Worm (Caenorhabditis elegans) whole organism, L3 larva: ENCODE results near the gene F35E8.10.
A peak's percentile ranks its signal among the peaks of the same experiment; 100 is the strongest.

ENCODE experiments used
- aly-2 ChIP-seq: fragments of 150-350 bp; optimal IDR thresholded peaks from 2 replicates; lab custom pipeline; 2014; ENCODE audit warnings: missing biosample characterization, missing genetic modification characterization
- ama-1 ChIP-seq: fragments of 150-350 bp; optimal IDR thresholded peaks from 2 replicates; lab custom pipeline; 2018
- ceh-16 ChIP-seq: sonication (generic microtip); optimal IDR thresholded peaks from 2 replicates; lab custom pipeline; 2017; ENCODE audit warnings: missing biosample characterization, missing genetic modification characterization
- daf-12 ChIP-seq: fragments of 150-350 bp; optimal IDR thresholded peaks from 2 replicates; lab custom pipeline; 2014; ENCODE audit warnings: missing biosample characterization, missing genetic modification reagents, missing genetic modification characterization
- egl-27 ChIP-seq: sonication (generic microtip); optimal IDR thresholded peaks from 4 replicates; lab custom pipeline; 2017; ENCODE audit warnings: missing biosample characterization, missing genetic modification reagents, missing genetic modification characterization
- fos-1 ChIP-seq: fragments of 150-350 bp; optimal IDR thresholded peaks from 2 replicates; lab custom pipeline; 2014; ENCODE audit warnings: missing biosample characterization, missing genetic modification characterization
- lin-15B ChIP-seq: fragments of 150-350 bp; optimal IDR thresholded peaks from 2 replicates; lab custom pipeline; 2014; ENCODE audit warnings: missing biosample characterization, missing genetic modification characterization
- lin-39 ChIP-seq: fragments of 150-350 bp; optimal IDR thresholded peaks from 2 replicates; lab custom pipeline; 2018; ENCODE audit warnings: missing biosample characterization, missing genetic modification reagents, missing genetic modification characterization
- nhr-12 ChIP-seq: fragments of 150-350 bp; optimal IDR thresholded peaks from 2 replicates; lab custom pipeline; 2014; ENCODE audit warnings: missing biosample characterization, missing genetic modification characterization
- nhr-28 ChIP-seq: fragments of 150-350 bp; optimal IDR thresholded peaks from 2 replicates; lab custom pipeline; 2014; ENCODE audit warnings: missing biosample characterization, missing genetic modification characterization
- nhr-43 ChIP-seq: sonication (generic microtip); optimal IDR thresholded peaks from 2 replicates; lab custom pipeline; 2016; ENCODE audit warnings: mild to moderate bottlenecking, missing genetic modification characterization, missing compliant biosample characterization; ENCODE audit not compliant: poor library complexity, severe bottlenecking
- nhr-67 ChIP-seq: fragments of 150-350 bp; optimal IDR thresholded peaks from 2 replicates; lab custom pipeline; 2014; ENCODE audit warnings: missing biosample characterization, missing genetic modification characterization
- skn-1 ChIP-seq: fragments of 150-350 bp; optimal IDR thresholded peaks from 2 replicates; lab custom pipeline; 2014; ENCODE audit warnings: missing biosample characterization, missing genetic modification characterization
- zag-1 ChIP-seq: fragments of 150-350 bp; optimal IDR thresholded peaks from 2 replicates; lab custom pipeline; 2014; ENCODE audit warnings: missing biosample characterization, missing genetic modification characterization

ce11 chrV:15915919-15916318, 4.3 kb downstream of the F35E8.10 start, which contains the start of gene gst-38:
- TF ChIP-seq nhr-12: no peak
- peak; percentile 14 for TF ChIP-seq skn-1 (tag; lab: Kevin White, UChicago)
- TF ChIP-seq aly-2 (tag; lab: Kevin White, UChicago): no peak
- no peak for TF ChIP-seq lin-15B (tag; lab: Kevin White, UChicago)
- no peak for TF ChIP-seq fos-1
- TF ChIP-seq egl-27 (tag; lab: Kevin White, UChicago): no peak
- no peak for TF ChIP-seq nhr-28 (tag; lab: Kevin White, UChicago)
- no peak for TF ChIP-seq lin-39 (tag; lab: Kevin White, UChicago)
- no peak for TF ChIP-seq ama-1 (lab: Kevin White, UChicago)
- no peak for TF ChIP-seq daf-12 (tag; lab: Kevin White, UChicago)
- TF ChIP-seq zag-1 (tag; lab: Kevin White, UChicago): no peak
- TF ChIP-seq nhr-67 (tag; lab: Kevin White, UChicago): no peak
- no peak for TF ChIP-seq nhr-43 (tag; lab: Kevin White, UChicago)
- no peak for TF ChIP-seq ceh-16 (tag; lab: Kevin White, UChicago)
